Fruit fly (Drosophila melanogaster) whole organism, embryonic: ENCODE results near the gene CG32487.
A peak's percentile ranks its signal among the peaks of the same experiment; 100 is the strongest.

Experiments
- B-H1 ChIP-seq: fragments of 200-800 bp; sonication (Bioruptor generic); IDR thresholded peaks from 3 replicates; pipeline ENCODE4 v1.3.6; 2022; ENCODE audit warnings: missing biosample characterization, missing genetic modification characterization
- CG12659 ChIP-seq: fragments of 200-800 bp; sonication (Bioruptor generic); optimal IDR thresholded peaks from 3 replicates; lab custom pipeline; 2017; ENCODE audit warnings: mild to moderate bottlenecking, missing biosample characterization, missing genetic modification reagents, missing genetic modification characterization
- CG14710 ChIP-seq: fragments of 200-800 bp; sonication (Bioruptor generic); optimal IDR thresholded peaks from 3 replicates; lab custom pipeline; 2019; ENCODE audit warnings: missing biosample characterization, mild to moderate bottlenecking, missing genetic modification characterization, moderate library complexity
- CG15601 ChIP-seq: fragments of 200-800 bp; sonication (Bioruptor generic); optimal IDR thresholded peaks from 3 replicates; lab custom pipeline; 2019; ENCODE audit warnings: missing biosample characterization, mild to moderate bottlenecking, missing genetic modification characterization, moderate library complexity
- CG1603 ChIP-seq: fragments of 200-800 bp; sonication (Bioruptor generic); optimal IDR thresholded peaks from 2 replicates; lab custom pipeline; 2019; ENCODE audit warnings: missing biosample characterization, mild to moderate bottlenecking, missing genetic modification characterization, moderate library complexity
- CG17359 ChIP-seq: fragments of 200-800 bp; sonication (Bioruptor generic); optimal IDR thresholded peaks from 3 replicates; lab custom pipeline; 2018; ENCODE audit warnings: missing biosample characterization, mild to moderate bottlenecking, missing genetic modification characterization, moderate library complexity
- CG17612 ChIP-seq: fragments of 200-800 bp; sonication (Bioruptor generic); IDR thresholded peaks from 2 replicates; pipeline ENCODE4 v1.3.6; 2022; ENCODE audit warnings: missing biosample characterization, missing genetic modification characterization
- CG2202 ChIP-seq: fragments of 200-800 bp; sonication (Bioruptor generic); optimal IDR thresholded peaks from 2 replicates; lab custom pipeline; 2018; ENCODE audit warnings: missing biosample characterization, mild to moderate bottlenecking, missing genetic modification characterization
- CG32772 ChIP-seq: fragments of 200-800 bp; sonication (Bioruptor generic); IDR thresholded peaks from 2 replicates; pipeline ENCODE4 v1.3.6; 2022; ENCODE audit warnings: missing biosample characterization, missing genetic modification characterization
- CG3995 ChIP-seq: fragments of 200-800 bp; sonication (Bioruptor generic); optimal IDR thresholded peaks from 3 replicates; lab custom pipeline; 2016; ENCODE audit warnings: missing biosample characterization, missing genetic modification characterization
- CG4424 ChIP-seq: fragments of 200-800 bp; sonication (Bioruptor generic); optimal IDR thresholded peaks from 3 replicates; lab custom pipeline; 2016; ENCODE audit warnings: missing biosample characterization, missing genetic modification characterization
- CG6854 ChIP-seq: fragments of 200-800 bp; sonication (Bioruptor generic); optimal IDR thresholded peaks from 3 replicates; lab custom pipeline; 2017; ENCODE audit warnings: missing biosample characterization, mild to moderate bottlenecking, missing genetic modification characterization
- CG7963 ChIP-seq: fragments of 200-800 bp; sonication (Bioruptor generic); IDR thresholded peaks from 3 replicates; pipeline ENCODE4 v1.3.6; 2022; ENCODE audit warnings: missing biosample characterization, missing genetic modification characterization; ENCODE audit not compliant: partially characterized antibody
- CG8478 ChIP-seq: fragments of >200 bp; optimal IDR thresholded peaks from 2 replicates; lab custom pipeline; 2018
- CG9797 ChIP-seq: fragments of 200-800 bp; sonication (Bioruptor generic); optimal IDR thresholded peaks from 3 replicates; lab custom pipeline; 2018; ENCODE audit warnings: missing biosample characterization, mild to moderate bottlenecking, missing genetic modification characterization
- CkIIα-i1 ChIP-seq: fragments of 200-800 bp; sonication (Bioruptor generic); IDR thresholded peaks from 2 replicates; pipeline ENCODE4 v1.3.6; 2022; ENCODE audit warnings: missing biosample characterization, missing genetic modification characterization
- CoRest ChIP-seq: fragments of 200-800 bp; sonication (Bioruptor generic); optimal IDR thresholded peaks from 3 replicates; lab custom pipeline; 2018; ENCODE audit warnings: missing biosample characterization, mild to moderate bottlenecking, missing genetic modification characterization, moderate library complexity
- Dp ChIP-seq: fragments of 200-800 bp; sonication (Bioruptor generic); optimal IDR thresholded peaks from 2 replicates; lab custom pipeline; 2018; ENCODE audit warnings: missing biosample characterization, mild to moderate bottlenecking, missing genetic modification characterization, moderate library complexity
- HLH3B ChIP-seq: fragments of 200-800 bp; sonication (Bioruptor generic); IDR thresholded peaks from 2 replicates; pipeline ENCODE4 v1.3.6; 2022; ENCODE audit warnings: missing biosample characterization, missing genetic modification characterization
- MBD-R2 ChIP-seq: fragments of 200-800 bp; sonication (Bioruptor generic); IDR thresholded peaks from 2 replicates; pipeline ENCODE4 v1.3.6; 2022; ENCODE audit warnings: missing biosample characterization, missing genetic modification characterization
- MESR4 ChIP-seq: fragments of 200-800 bp; sonication (Bioruptor generic); optimal IDR thresholded peaks from 2 replicates; lab custom pipeline; 2018; ENCODE audit warnings: missing biosample characterization, mild to moderate bottlenecking, missing genetic modification characterization, moderate library complexity
- Med ChIP-seq: fragments of 200-800 bp; sonication (Bioruptor generic); peaks from one replicate; lab custom pipeline; 2016; ENCODE audit warnings: missing biosample characterization, missing genetic modification characterization, mild to moderate bottlenecking, inconsistent platforms, moderate library complexity
- Myb ChIP-seq: fragments of 200-800 bp; sonication (Bioruptor generic); optimal IDR thresholded peaks from 2 replicates; lab custom pipeline; 2016; ENCODE audit warnings: missing biosample characterization, missing genetic modification characterization
- Nf-YC ChIP-seq: fragments of 200-800 bp; optimal IDR thresholded peaks from 3 replicates; lab custom pipeline; 2019; ENCODE audit warnings: missing biosample characterization, mild to moderate bottlenecking, missing genetic modification characterization, moderate library complexity
- Oaz ChIP-seq: fragments of 200-800 bp; sonication (Bioruptor generic); IDR thresholded peaks from 2 replicates; pipeline ENCODE4 v1.3.6; 2022; ENCODE audit warnings: missing biosample characterization, missing genetic modification characterization
- Ptx1 ChIP-seq: fragments of 200-800 bp; sonication (Bioruptor generic); IDR thresholded peaks from 2 replicates; pipeline ENCODE4 v1.3.6; 2022; ENCODE audit warnings: missing biosample characterization, missing genetic modification characterization
- Rx ChIP-seq: fragments of 200-800 bp; sonication (Bioruptor generic); IDR thresholded peaks from 2 replicates; pipeline ENCODE4 v1.3.6; 2022; ENCODE audit warnings: missing biosample characterization, missing genetic modification characterization
- ase ChIP-seq: fragments of 200-800 bp; sonication (Bioruptor generic); IDR thresholded peaks from 3 replicates; pipeline ENCODE4 v1.3.6; 2022; ENCODE audit warnings: missing biosample characterization, missing genetic modification characterization
- bbx ChIP-seq: fragments of 200-800 bp; sonication (Bioruptor generic); IDR thresholded peaks from 2 replicates; pipeline ENCODE4 v1.3.6; 2022; ENCODE audit warnings: missing biosample characterization, missing genetic modification characterization; ENCODE audit not compliant: partially characterized antibody
- chinmo ChIP-seq: fragments of 200-800 bp; sonication (Bioruptor generic); IDR thresholded peaks from 4 replicates; pipeline ENCODE4 v1.3.6; 2022; ENCODE audit warnings: missing biosample characterization, missing genetic modification characterization; ENCODE audit not compliant: partially characterized antibody
- fd102C ChIP-seq: fragments of 200-800 bp; sonication (Bioruptor generic); optimal IDR thresholded peaks from 2 replicates; lab custom pipeline; 2018; ENCODE audit warnings: missing biosample characterization, mild to moderate bottlenecking, missing genetic modification characterization, moderate library complexity
- gem ChIP-seq: fragments of 200-800 bp; sonication (Bioruptor generic); optimal IDR thresholded peaks from 2 replicates; lab custom pipeline; 2019; ENCODE audit warnings: missing biosample characterization, mild to moderate bottlenecking, missing genetic modification characterization, moderate library complexity
- gfzf ChIP-seq: fragments of 200-800 bp; sonication (Bioruptor generic); optimal IDR thresholded peaks from 2 replicates; lab custom pipeline; 2016; ENCODE audit warnings: missing biosample characterization, mild to moderate bottlenecking, missing genetic modification characterization, moderate library complexity
- gt ChIP-seq: fragments of 200-800 bp; sonication (Bioruptor generic); IDR thresholded peaks from 2 replicates; pipeline ENCODE4 v1.3.6; 2022; ENCODE audit warnings: missing biosample characterization, missing genetic modification characterization
- inv ChIP-seq: fragments of 200-800 bp; sonication (Bioruptor generic); IDR thresholded peaks from 2 replicates; pipeline ENCODE4 v1.3.6; 2022; ENCODE audit warnings: missing biosample characterization, missing genetic modification characterization; ENCODE audit not compliant: partially characterized antibody
- lbe ChIP-seq: fragments of 200-800 bp; sonication (Bioruptor generic); optimal IDR thresholded peaks from 2 replicates; lab custom pipeline; 2016; ENCODE audit warnings: missing biosample characterization, mild to moderate bottlenecking, missing genetic modification characterization
- nau ChIP-seq: fragments of 200-800 bp; sonication (Bioruptor generic); optimal IDR thresholded peaks from 3 replicates; lab custom pipeline; 2017; ENCODE audit warnings: missing biosample characterization, mild to moderate bottlenecking, missing genetic modification characterization, missing genetic modification reagents
- nom ChIP-seq: fragments of 200-800 bp; sonication (Bioruptor generic); optimal IDR thresholded peaks from 2 replicates; lab custom pipeline; 2017; ENCODE audit warnings: missing biosample characterization, missing genetic modification characterization, mild to moderate bottlenecking, moderate library complexity, missing genetic modification reagents
- p53 ChIP-seq: fragments of 200-800 bp; sonication (Bioruptor generic); optimal IDR thresholded peaks from 2 replicates; lab custom pipeline; 2016; ENCODE audit warnings: missing biosample characterization, missing genetic modification characterization
- pzg ChIP-seq: fragments of 200-800 bp; sonication (Bioruptor generic); optimal IDR thresholded peaks from 3 replicates; lab custom pipeline; 2018; ENCODE audit warnings: missing biosample characterization, mild to moderate bottlenecking, missing genetic modification characterization, moderate library complexity
- ranshi ChIP-seq: fragments of 200-800 bp; sonication (Bioruptor generic); IDR thresholded peaks from 2 replicates; pipeline ENCODE4 v1.3.6; 2022; ENCODE audit warnings: missing biosample characterization, missing genetic modification characterization
- repo ChIP-seq: fragments of 200-800 bp; sonication (Bioruptor generic); optimal IDR thresholded peaks from 2 replicates; lab custom pipeline; 2016; ENCODE audit warnings: missing biosample characterization, missing genetic modification characterization
- scrt ChIP-seq: fragments of 200-800 bp; sonication (Bioruptor generic); optimal IDR thresholded peaks from 2 replicates; lab custom pipeline; 2018; ENCODE audit warnings: missing biosample characterization, mild to moderate bottlenecking, missing genetic modification characterization, moderate library complexity
- sd ChIP-seq: fragments of 200-800 bp; sonication (Bioruptor generic); optimal IDR thresholded peaks from 3 replicates; lab custom pipeline; 2018; ENCODE audit warnings: missing biosample characterization, mild to moderate bottlenecking, missing genetic modification characterization, moderate library complexity
- sim ChIP-seq: fragments of 200-800 bp; sonication (Bioruptor generic); IDR thresholded peaks from 2 replicates; pipeline ENCODE4 v1.3.6; 2022; ENCODE audit warnings: missing biosample characterization, missing genetic modification characterization
- sr ChIP-seq: fragments of 200-800 bp; sonication (Bioruptor generic); IDR thresholded peaks from 3 replicates; pipeline ENCODE4 v1.3.6; 2022; ENCODE audit warnings: missing biosample characterization, missing genetic modification characterization
- stwl ChIP-seq: fragments of 200-800 bp; sonication (Bioruptor generic); optimal IDR thresholded peaks from 3 replicates; lab custom pipeline; 2018; ENCODE audit warnings: missing biosample characterization, mild to moderate bottlenecking, missing genetic modification characterization, moderate library complexity
- trem ChIP-seq: fragments of 200-800 bp; optimal IDR thresholded peaks from 3 replicates; lab custom pipeline; 2019; ENCODE audit warnings: missing biosample characterization, mild to moderate bottlenecking, missing genetic modification characterization, moderate library complexity
- usp ChIP-seq: fragments of >200 bp; optimal IDR thresholded peaks from 2 replicates; lab custom pipeline; 2017; ENCODE audit warnings: missing biosample characterization, missing genetic modification characterization

CG32487 gene

DNA sequence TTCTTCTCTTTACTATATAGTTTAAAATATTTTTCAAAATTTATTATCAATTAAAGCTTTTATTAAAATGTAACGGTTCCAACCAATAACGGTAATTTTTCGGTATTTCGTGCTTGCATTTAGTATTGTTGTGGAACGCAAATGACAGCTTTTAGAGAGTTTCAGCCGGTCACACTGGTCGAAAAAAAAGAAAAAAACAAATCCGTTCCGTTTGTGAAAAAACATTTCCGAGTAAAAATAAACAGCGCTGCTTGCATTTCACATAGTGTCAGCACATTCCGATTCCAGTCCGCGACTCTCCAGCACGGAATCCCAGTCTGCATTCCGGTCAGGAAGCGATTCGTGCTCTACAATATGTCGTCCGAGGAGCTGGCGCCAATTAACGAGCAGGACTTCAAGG, 33.1 kb upstream of the CG32487 start, which contains the start of gene CG32485:
TSS of gene CG32485 (plus strand) at position 139 of the 400 bp plus-strand sequence.
- TF ChIP-seq sd (tag; lab: Kevin White, UChicago) (peak; percentile 9), CG17612 (GFP tag; lab: Robert Waterston, UW) (no peak), Dp (GFP tag; lab: Kevin White, UChicago) (peak; percentile 32), Nf-YC (peak; percentile 63), p53 (GFP tag; lab: Kevin White, UChicago) (no peak), fd102C (GFP tag; lab: Kevin White, UChicago) (no peak), CG6854 (GFP tag; lab: Kevin White, UChicago) (no peak), gfzf (peak; percentile 79), HLH3B (0 out of 2 replicates have a peak, but pooled peaks have one; percentile 12), Myb (peak; percentile 90), CG15601 (tag; lab: Kevin White, UChicago) (peak; percentile 86), nom (peak; percentile 9), trem (tag; lab: Kevin White, UChicago) (peak; percentile 4), chinmo (GFP tag; lab: Robert Waterston, UW) (no peak), CoRest (tag; lab: Kevin White, UChicago) (peak; percentile 47), pzg (GFP tag; lab: Kevin White, UChicago) (peak; percentile 56), CG3995 (peak; percentile 54), lbe (peak; percentile 0), CG9797 (GFP tag; lab: Kevin White, UChicago) (peak; percentile 57), bbx (GFP tag; lab: Robert Waterston, UW) (0 out of 2 replicates have a peak, but pooled peaks have one; percentile 31), CG14710 (tag; lab: Kevin White, UChicago) (peak; percentile 25), CG12659 (GFP tag; lab: Kevin White, UChicago) (peak; percentile 15), MBD-R2 (peak; percentile 64), usp (GFP tag; lab: Kevin White, UChicago) (no peak), CG32772 (peak; percentile 53; the same call in 1 of the 2 replicates), CG17359 (tag; lab: Kevin White, UChicago) (peak; percentile 67), CG1603 (tag; lab: Kevin White, UChicago) (peak; percentile 2), repo (GFP tag; lab: Kevin White, UChicago) (no peak), stwl (peak; percentile 55)
- TF ChIP-seq, all 482 proteins: peak for 22

DNA sequence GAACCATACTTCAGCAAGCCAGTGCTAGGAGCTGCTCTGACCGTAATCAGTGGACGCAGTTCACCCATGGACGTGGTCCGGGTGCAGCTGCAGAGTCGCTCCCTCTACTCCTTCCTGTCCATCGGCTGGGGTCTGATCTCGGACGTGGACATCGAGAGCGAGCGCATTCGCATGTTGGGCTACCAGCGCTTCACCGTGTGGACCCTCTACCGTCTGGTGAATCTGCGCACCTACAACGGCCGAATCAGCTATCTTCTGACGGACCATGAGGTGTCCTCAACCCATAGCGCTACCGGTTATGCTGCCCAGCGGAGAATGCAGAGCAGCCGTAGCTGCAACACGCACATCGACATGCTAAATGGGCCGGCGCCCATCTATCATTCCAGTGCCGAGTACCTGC, 31.6 kb upstream of the CG32487 start:
- TF ChIP-seq nau (no peak), CG4424 (no peak), B-H1 (no peak), gem (tag; lab: Kevin White, UChicago) (no peak), CG8478 (peak; percentile 63), Med (peak; percentile 53)
- TF ChIP-seq, all 482 proteins: peak for 2

- TF ChIP-seq sim (GFP tag; lab: Robert Waterston, UW) = peak; percentile 92
- peak; percentile 93 for TF ChIP-seq Rx
- TF ChIP-seq CG2202 (tag; lab: Kevin White, UChicago) = peak; percentile 87
- no peak for TF ChIP-seq inv (GFP tag; lab: Robert Waterston, UW)
- TF ChIP-seq ranshi (GFP tag; lab: Robert Waterston, UW) = peak; percentile 95
- TF ChIP-seq MESR4 = peak; percentile 67
- peak; percentile 77 for TF ChIP-seq CkIIα-i1 (GFP tag; lab: Robert Waterston, UW)
- peak; percentile 96 for TF ChIP-seq sr (GFP tag; lab: Robert Waterston, UW)
- peak; percentile 92 for TF ChIP-seq Ptx1 (GFP tag; lab: Robert Waterston, UW)
- TF ChIP-seq CG7963 (GFP tag; lab: Robert Waterston, UW) = no peak
- TF ChIP-seq gt (GFP tag; lab: Robert Waterston, UW) = peak; percentile 83
- TF ChIP-seq ase = peak; percentile 95
- peak; percentile 91 for TF ChIP-seq Oaz
- peak; percentile 91 for TF ChIP-seq scrt (GFP tag; lab: Kevin White, UChicago)
Observed at dm6 chr3L:3046325-3047156, 29.5 kb upstream of the CG32487 start, which contains the start of the genes scramb2 and Sk2. TSS of gene scramb2 (minus strand) at chr3L:3046812. TSS of gene Sk2 (plus strand) at chr3L:3047087.
